Fruit fly (Drosophila melanogaster): Measurements from ENCODE around the gene smog.
A peak's percentile ranks its signal among the peaks of the same experiment; 100 is the strongest.

Gene smog

dm6 chr2L:4886132-4886531, 33.5 kb downstream of the smog start (continued):
- no peak for TF ChIP-seq fd85E (GFP tag; optimal IDR thresholded peaks at IDR 0.05)
- no peak for TF ChIP-seq achi (GFP tag; optimal IDR thresholded peaks at IDR 0.05)
- TF ChIP-seq pdm3 (GFP tag; optimal IDR thresholded peaks at IDR 0.05), result peak; percentile 50
- TF ChIP-seq dac (GFP tag; optimal IDR thresholded peaks at IDR 0.05), result no peak
- TF ChIP-seq Hr39 (GFP tag; optimal IDR thresholded peaks at IDR 0.05), result no peak
- TF ChIP-seq Eip78C (GFP tag), result peak; percentile 60
- no peak for TF ChIP-seq Gug (GFP tag; IDR thresholded peaks at IDR 0.05)
- peak; percentile 30 for TF ChIP-seq CG16779 (tag; optimal IDR thresholded peaks at IDR 0.05)
- no peak for TF ChIP-seq Smox (GFP tag; optimal IDR thresholded peaks at IDR 0.05)
- TF ChIP-seq Sox102F (GFP tag; optimal IDR thresholded peaks at IDR 0.05), result no peak
- no peak for TF ChIP-seq topi (GFP tag; optimal IDR thresholded peaks at IDR 0.05)
- TF ChIP-seq Ets96B (tag; optimal IDR thresholded peaks at IDR 0.05), result peak; percentile 23
- no peak for TF ChIP-seq Ets21C (GFP tag; optimal IDR thresholded peaks at IDR 0.05)
- TF ChIP-seq Eip93F (GFP tag; optimal IDR thresholded peaks at IDR 0.05), result no peak
- no peak for TF ChIP-seq CG10631 (GFP tag; optimal IDR thresholded peaks at IDR 0.05)
- peak in 1 of 2 experiments; percentile 31 for TF ChIP-seq salr (GFP tag; optimal IDR thresholded peaks at IDR 0.05)
- TF ChIP-seq CG8319 (GFP tag; optimal IDR thresholded peaks at IDR 0.05), result no peak
- TF ChIP-seq CG7368 (GFP tag; optimal IDR thresholded peaks at IDR 0.05), result no peak
- TF ChIP-seq CG4318 (GFP tag; optimal IDR thresholded peaks at IDR 0.05), result no peak
- TF ChIP-seq Eip75B (GFP tag; optimal IDR thresholded peaks at IDR 0.05), result peak; percentile 19
- no peak for TF ChIP-seq lz (GFP tag; optimal IDR thresholded peaks at IDR 0.05)

- TF ChIP-seq CG8119 (GFP tag; IDR thresholded peaks at IDR 0.05), result 0 out of 3 replicates have a peak, but pooled peaks have one; percentile 12
- no peak for TF ChIP-seq dac (GFP tag; optimal IDR thresholded peaks at IDR 0.05)
These were observed 34.0 kb downstream of the smog start for dm6 chr2L:4886645-4887044.

dm6 chr2L:4887382-4888219, 34.9 kb downstream of the smog start:
- TF ChIP-seq CG10631 (GFP tag; optimal IDR thresholded peaks at IDR 0.05) (peak; percentile 94), CG9139 (GFP tag; optimal IDR thresholded peaks at IDR 0.05) (peak; percentile 89), CG3919 (GFP tag; optimal IDR thresholded peaks at IDR 0.05) (peak; percentile 93), CG11294 (GFP tag; IDR thresholded peaks at IDR 0.05) (peak; percentile 90), fkh (GFP tag; optimal IDR thresholded peaks at IDR 0.05) (no peak), Ets21C (GFP tag; optimal IDR thresholded peaks at IDR 0.05) (peak; percentile 80), Hr4 (GFP tag; optimal IDR thresholded peaks at IDR 0.05) (peak; percentile 92), CG32006 (GFP tag; optimal IDR thresholded peaks at IDR 0.05) (peak; percentile 92), CG6854 (GFP tag; optimal IDR thresholded peaks at IDR 0.05) (peak; percentile 62), CG3032 (tag; optimal IDR thresholded peaks at IDR 0.05) (peak; percentile 97), Eip78C (GFP tag) (peak; percentile 98), achi (GFP tag; optimal IDR thresholded peaks at IDR 0.05) (peak; percentile 93), Sox14 (GFP tag; optimal IDR thresholded peaks at IDR 0.05) (peak; percentile 85), CG11902 (GFP tag; optimal IDR thresholded peaks at IDR 0.05) (peak; percentile 85), CG8632 (GFP tag; optimal IDR thresholded peaks at IDR 0.05) (peak; percentile 89), Sox102F (GFP tag; optimal IDR thresholded peaks at IDR 0.05) (peak; percentile 85), ss (GFP tag; optimal IDR thresholded peaks at IDR 0.05) (peak; percentile 89 to 92), lz (GFP tag; optimal IDR thresholded peaks at IDR 0.05) (peak; percentile 87), Ets96B (tag; optimal IDR thresholded peaks at IDR 0.05) (peak; percentile 96), fd59A (GFP tag; optimal IDR thresholded peaks at IDR 0.05) (peak; percentile 92), acj6 (GFP tag; optimal IDR thresholded peaks at IDR 0.05) (peak; percentile 94), CG6276 (GFP tag; optimal IDR thresholded peaks at IDR 0.05) (peak; percentile 78), vri (GFP tag; optimal IDR thresholded peaks at IDR 0.05) (peak; percentile 77), CG16779 (tag; optimal IDR thresholded peaks at IDR 0.05) (peak; percentile 76), CG34406 (GFP tag; optimal IDR thresholded peaks at IDR 0.05) (peak; percentile 92), salr (GFP tag; optimal IDR thresholded peaks at IDR 0.05) (peak; percentile 80 to 91), Eip75B (GFP tag; optimal IDR thresholded peaks at IDR 0.05) (peak; percentile 84), Eip93F (GFP tag; optimal IDR thresholded peaks at IDR 0.05) (peak; percentile 39), pdm3 (GFP tag; optimal IDR thresholded peaks at IDR 0.05) (peak; percentile 89), Lpt (GFP tag; optimal IDR thresholded peaks at IDR 0.05) (peak; percentile 86), CG6792 (GFP tag; optimal IDR thresholded peaks at IDR 0.05) (peak; percentile 89), net (GFP tag; optimal IDR thresholded peaks at IDR 0.05) (peak; percentile 87), Gug (GFP tag; IDR thresholded peaks at IDR 0.05) (peak; percentile 94), fd85E (GFP tag; optimal IDR thresholded peaks at IDR 0.05) (peak; percentile 54), CG6163 (GFP tag; IDR thresholded peaks at IDR 0.05) (peak; percentile 97), topi (GFP tag; optimal IDR thresholded peaks at IDR 0.05) (peak; percentile 89), Hr38 (GFP tag; optimal IDR thresholded peaks at IDR 0.05) (no peak)

Measured in whole organism, prepupa.